Worm (Caenorhabditis elegans): Measurements from ENCODE around the gene pals-38.

The pals-38 gene

DNA sequence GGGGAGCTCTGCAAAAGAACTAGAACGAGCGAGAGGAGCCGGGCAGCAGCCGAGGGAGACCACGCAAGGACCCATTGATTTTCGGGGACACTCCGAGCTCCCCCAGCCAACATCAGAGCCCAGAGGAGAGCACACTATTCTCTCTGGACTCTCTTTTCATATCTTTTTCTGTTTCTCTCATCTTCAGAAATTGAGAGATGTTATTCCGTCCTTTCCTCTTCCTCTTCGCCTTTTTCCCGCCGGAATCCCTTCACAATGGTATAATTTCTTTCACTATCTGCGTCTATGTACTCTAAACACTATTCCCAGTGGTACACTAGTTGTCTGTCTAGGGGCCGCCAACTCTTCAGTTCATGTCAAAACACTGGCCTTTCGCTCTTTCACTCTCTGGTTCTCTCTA lies 18.6 kb upstream of the pals-38 start (continued):
- TF ChIP-seq rec-8 (tag; optimal IDR thresholded peaks at IDR 0.05) (no peak), efl-1 (GFP tag; optimal IDR thresholded peaks at IDR 0.05) (no peak), K12H6.12 (tag; optimal IDR thresholded peaks at IDR 0.05) (peak; percentile 89), tbp1 (GFP tag; optimal IDR thresholded peaks at IDR 0.05) (peak; percentile 1), ZK185.1 (tag; optimal IDR thresholded peaks at IDR 0.05; ENCODE audit: poor library complexity, severe bottlenecking) (peak; percentile 2), snpc-4 (GFP tag; optimal IDR thresholded peaks at IDR 0.05) (no peak), snpc-4 (tag; optimal IDR thresholded peaks at IDR 0.05) (peak in 2 of 4 experiments; percentile 39 to 45), mcd-1 (GFP tag; IDR thresholded peaks at IDR 0.05) (peak; percentile 57), let-607 (tag; optimal IDR thresholded peaks at IDR 0.05) (no peak), die-1 (tag; optimal IDR thresholded peaks at IDR 0.05) (no peak), C17E4.6 (GFP tag; IDR thresholded peaks at IDR 0.05) (no peak), tlf-1 (GFP tag; optimal IDR thresholded peaks at IDR 0.05) (no peak), attf-6 (GFP tag; IDR thresholded peaks at IDR 0.05) (no peak), sea-2 (GFP tag; IDR thresholded peaks at IDR 0.05) (no peak), mxl-1 (tag; optimal IDR thresholded peaks at IDR 0.05) (no peak), lin-54 (GFP tag; optimal IDR thresholded peaks at IDR 0.05) (no peak), T07F8.4 (tag; optimal IDR thresholded peaks at IDR 0.05) (no peak), Y67H2A.10 (GFP tag; conservative IDR thresholded peaks at IDR 0.05) (no peak), madf-3 (GFP tag; IDR thresholded peaks at IDR 0.05) (no peak), dpff-1 (tag; optimal IDR thresholded peaks at IDR 0.05) (no peak), nfyb-1 (GFP tag; IDR thresholded peaks at IDR 0.05) (peak; percentile 60; the same call in 1 of the 2 replicates), hrde-1 (tag; optimal IDR thresholded peaks at IDR 0.05; ENCODE audit: borderline replicate concordance) (no peak), sptf-2 (GFP tag; optimal IDR thresholded peaks at IDR 0.05) (no peak), ceh-27 (GFP tag; optimal IDR thresholded peaks at IDR 0.05) (peak; percentile 76), lir-1 (GFP tag; conservative IDR thresholded peaks at IDR 0.05) (no peak)

DNA sequence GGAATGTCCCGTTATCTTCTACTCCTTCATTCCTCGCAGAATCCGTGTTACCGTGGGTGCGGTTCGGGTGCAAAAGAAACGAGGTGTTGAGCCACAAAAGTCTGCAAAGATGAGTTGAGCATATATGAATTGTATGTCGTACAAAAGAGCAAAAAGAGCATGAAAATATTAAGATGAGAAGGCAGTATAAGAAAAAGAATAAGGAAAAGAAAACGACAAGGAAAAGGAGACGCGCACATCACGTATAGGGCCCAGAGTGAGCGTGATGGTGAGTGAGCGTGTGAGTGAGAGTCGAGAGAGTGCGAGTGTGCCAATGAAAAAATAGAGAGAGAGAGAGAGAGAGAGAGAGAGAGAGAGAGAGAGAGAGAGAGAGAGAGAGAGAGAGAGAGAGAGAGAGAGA lies 16.1 kb upstream of the pals-38 start, which contains the start of gene egl-10:
Gene egl-10, minus strand, starts transcription at position 101 of the 400 bp plus-strand sequence.
- TF ChIP-seq zfh-2 (GFP tag; conservative IDR thresholded peaks at IDR 0.05) (0 out of 2 replicates have a peak, but pooled peaks have one; percentile 21), unc-62 (GFP tag; optimal IDR thresholded peaks at IDR 0.05) (no peak)

DNA sequence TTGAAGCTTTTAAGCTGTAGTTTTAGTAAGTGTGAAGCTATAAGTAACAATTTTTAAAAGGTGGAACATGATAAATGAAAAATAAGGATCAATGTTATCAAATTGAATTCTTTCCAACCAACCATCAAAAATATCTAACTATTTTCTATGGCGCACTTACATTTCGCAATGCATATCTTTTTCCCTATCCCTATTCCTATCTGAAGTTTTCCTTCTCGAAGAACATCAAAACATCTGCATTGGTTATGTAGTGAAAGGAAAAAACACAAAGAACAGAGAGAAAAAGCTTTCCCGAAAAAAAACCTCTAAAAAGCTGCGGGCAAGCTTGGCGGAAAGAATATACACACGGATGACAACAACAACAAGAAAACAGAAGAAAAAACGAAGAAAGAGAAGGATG lies 13.8 kb upstream of the pals-38 start:
- no peak for TF ChIP-seq pha-4 (tag; optimal IDR thresholded peaks at IDR 0.05)
- TF ChIP-seq lin-40 (tag; optimal IDR thresholded peaks at IDR 0.05) = no peak
- no peak for TF ChIP-seq cebp-1 (GFP tag; IDR thresholded peaks at IDR 0.05)
- TF ChIP-seq cebp-1 (tag; optimal IDR thresholded peaks at IDR 0.05) = peak; percentile 76
- TF ChIP-seq zfh-2 (GFP tag; conservative IDR thresholded peaks at IDR 0.05) = no peak
- TF ChIP-seq snpc-1.3 (tag; optimal IDR thresholded peaks at IDR 0.05; ENCODE audit: insufficient read depth) = no peak
- no peak for TF ChIP-seq die-1 (tag; optimal IDR thresholded peaks at IDR 0.05)
- TF ChIP-seq snpc-4 (GFP tag; optimal IDR thresholded peaks at IDR 0.05) = no peak
- TF ChIP-seq snpc-4 (tag; optimal IDR thresholded peaks at IDR 0.05) = no peak
- TF ChIP-seq rcor-1 (GFP tag; IDR thresholded peaks at IDR 0.05) = no peak
- TF ChIP-seq B0336.3 (GFP tag; IDR thresholded peaks at IDR 0.05) = no peak
- peak in 1 of 3 experiments; percentile 38 for TF ChIP-seq lin-35 (GFP tag; optimal IDR thresholded peaks at IDR 0.05)
- no peak for TF ChIP-seq F55B11.4 (tag; optimal IDR thresholded peaks at IDR 0.05; ENCODE audit: borderline replicate concordance, insufficient read depth)
- TF ChIP-seq dpl-1 (GFP tag; optimal IDR thresholded peaks at IDR 0.05) = no peak
- TF ChIP-seq nfya-1 (tag; optimal IDR thresholded peaks at IDR 0.05; ENCODE audit: borderline replicate concordance, insufficient read depth) = no peak
- TF ChIP-seq ztf-22 (GFP tag; optimal IDR thresholded peaks at IDR 0.05) = no peak
- no peak for TF ChIP-seq K12H6.12 (tag; optimal IDR thresholded peaks at IDR 0.05)
- TF ChIP-seq athp-1 (tag; optimal IDR thresholded peaks at IDR 0.05) = no peak
